Worm (Caenorhabditis elegans): ENCODE data around the gene Y57G11C.1147.

Gene Y57G11C.1147

ce11 chrIV:14764719-14765173 lies 32.6 kb downstream of the Y57G11C.1147 start (continued):
- TF ChIP-seq efl-1 (GFP tag; optimal IDR thresholded peaks at IDR 0.05): peak; percentile 25
- TF ChIP-seq ceh-40 (GFP tag; IDR thresholded peaks at IDR 0.05): 0 out of 2 replicates have a peak, but pooled peaks have one; percentile 31
- TF ChIP-seq rpc-1 (optimal IDR thresholded peaks at IDR 0.05): no peak
- TF ChIP-seq rpc-1 (tag; optimal IDR thresholded peaks at IDR 0.05): peak; percentile 7
- TF ChIP-seq B0336.3 (GFP tag; IDR thresholded peaks at IDR 0.05): peak; percentile 91
- peak; percentile 1 for TF ChIP-seq repo-1 (tag; optimal IDR thresholded peaks at IDR 0.05)
- TF ChIP-seq nfya-1 (tag; optimal IDR thresholded peaks at IDR 0.05; ENCODE audit: borderline replicate concordance, insufficient read depth): no peak
- no peak for TF ChIP-seq nhr-120 (GFP tag; IDR thresholded peaks at IDR 0.05)
- peak; percentile 57 for TF ChIP-seq hsf-1 (GFP tag; IDR thresholded peaks at IDR 0.05)
- peak; percentile 95 for TF ChIP-seq snpc-1.3 (tag; optimal IDR thresholded peaks at IDR 0.05; ENCODE audit: insufficient read depth)
- TF ChIP-seq Y53F4B.3 (GFP tag; IDR thresholded peaks at IDR 0.05): peak; percentile 72
- TF ChIP-seq mes-4 (tag; optimal IDR thresholded peaks at IDR 0.05): no peak
- no peak for TF ChIP-seq F22D6.2 (tag; optimal IDR thresholded peaks at IDR 0.05)
- TF ChIP-seq lag-1 (GFP tag; IDR thresholded peaks at IDR 0.05): no peak
- TF ChIP-seq rcor-1 (GFP tag; IDR thresholded peaks at IDR 0.05): peak; percentile 88
- no peak for TF ChIP-seq ZK185.1 (tag; optimal IDR thresholded peaks at IDR 0.05; ENCODE audit: poor library complexity, severe bottlenecking)
- no peak for TF ChIP-seq T07F8.4 (tag; optimal IDR thresholded peaks at IDR 0.05)
- TF ChIP-seq pha-4 (tag; optimal IDR thresholded peaks at IDR 0.05): no peak
- TF ChIP-seq ceh-27 (GFP tag; optimal IDR thresholded peaks at IDR 0.05): peak; percentile 27
- TF ChIP-seq snpc-3.4 (tag; optimal IDR thresholded peaks at IDR 0.05): peak; percentile 95
- no peak for TF ChIP-seq T26A5.8 (tag; optimal IDR thresholded peaks at IDR 0.05)
- TF ChIP-seq ztf-6 (GFP tag; IDR thresholded peaks at IDR 0.05): no peak
- no peak for TF ChIP-seq dpff-1 (tag; optimal IDR thresholded peaks at IDR 0.05)
- peak; percentile 96 for TF ChIP-seq lsl-1 (GFP tag; optimal IDR thresholded peaks at IDR 0.05)
- no peak for TF ChIP-seq madf-10 (tag; optimal IDR thresholded peaks at IDR 0.05)
- no peak for TF ChIP-seq bed-1 (GFP tag; IDR thresholded peaks at IDR 0.05)
- TF ChIP-seq lsy-27 (tag; optimal IDR thresholded peaks at IDR 0.05; ENCODE audit: borderline replicate concordance, insufficient read depth): peak; percentile 42
- peak; percentile 71 for TF ChIP-seq lir-1 (GFP tag; conservative IDR thresholded peaks at IDR 0.05)
- peak; percentile 96 for TF ChIP-seq pbrm-1 (GFP tag; IDR thresholded peaks at IDR 0.05)
- no peak for TF ChIP-seq akir-1 (GFP tag; optimal IDR thresholded peaks at IDR 0.05)
- no peak for TF ChIP-seq nhr-90 (tag; optimal IDR thresholded peaks at IDR 0.05)
- peak; percentile 44 for TF ChIP-seq attf-3 (GFP tag; conservative IDR thresholded peaks at IDR 0.05)
- peak; percentile 52; the same call in 1 of the 2 replicates for TF ChIP-seq aptf-2 (GFP tag; conservative IDR thresholded peaks at IDR 0.05)
- 0 out of 2 replicates have a peak, but pooled peaks have one; percentile 1 for TF ChIP-seq B0019.2 (GFP tag; conservative IDR thresholded peaks at IDR 0.05)
- no peak for TF ChIP-seq ztf-26 (tag; optimal IDR thresholded peaks at IDR 0.05)
- TF ChIP-seq dpl-1 (GFP tag; optimal IDR thresholded peaks at IDR 0.05): no peak
- TF ChIP-seq madf-8 (GFP tag; conservative IDR thresholded peaks at IDR 0.05): peak; percentile 99
- TF ChIP-seq tbx-9 (tag; optimal IDR thresholded peaks at IDR 0.05; ENCODE audit: borderline replicate concordance): no peak
- peak; percentile 13 for TF ChIP-seq tlf-1 (GFP tag; optimal IDR thresholded peaks at IDR 0.05)
- TF ChIP-seq C06A6.2 (GFP tag; conservative IDR thresholded peaks at IDR 0.05): no peak
- 0 out of 2 replicates have a peak, but pooled peaks have one; percentile 43 for TF ChIP-seq K11D2.4 (GFP tag; IDR thresholded peaks at IDR 0.05)
- no peak for TF ChIP-seq mxl-1 (tag; optimal IDR thresholded peaks at IDR 0.05)
- TF ChIP-seq ekl-4 (GFP tag; IDR thresholded peaks at IDR 0.05): peak; percentile 71
- TF ChIP-seq egl-18 (GFP tag; IDR thresholded peaks at IDR 0.05): no peak
- TF ChIP-seq cebp-2 (GFP tag; IDR thresholded peaks at IDR 0.05): no peak
- TF ChIP-seq hmg-20 (GFP tag; IDR thresholded peaks at IDR 0.05): peak; percentile 45; the same call in 1 of the 2 replicates
- TF ChIP-seq mcd-1 (GFP tag; IDR thresholded peaks at IDR 0.05): peak; percentile 76
- no peak for TF ChIP-seq F10E7.11 (tag; optimal IDR thresholded peaks at IDR 0.05)
- TF ChIP-seq F52B5.7 (tag; optimal IDR thresholded peaks at IDR 0.05): no peak

Measured in whole organism, young adult.